Fruit fly (Drosophila melanogaster) whole organism, adult: Measurements from ENCODE around the gene T48.

ENCODE experiments used
- CG11617 ChIP-seq: fragments of 200-800 bp; sonication (Bioruptor generic); optimal IDR thresholded peaks from 2 replicates; lab custom pipeline; 2017; ENCODE audit warnings: mild to moderate bottlenecking, missing biosample characterization, missing genetic modification reagents, missing genetic modification characterization
- CG12768 ChIP-seq: fragments of 200-800 bp; sonication (Bioruptor generic); optimal IDR thresholded peaks from 2 replicates; lab custom pipeline; 2017; ENCODE audit warnings: missing biosample characterization, missing genetic modification characterization, mild to moderate bottlenecking, moderate library complexity, missing genetic modification reagents
- CG14711 ChIP-seq: fragments of 200-800 bp; sonication (Bioruptor generic); optimal IDR thresholded peaks from 2 replicates; lab custom pipeline; 2018; ENCODE audit warnings: missing biosample characterization, mild to moderate bottlenecking, missing genetic modification characterization, moderate library complexity
- CG1620 ChIP-seq: fragments of 200-800 bp; sonication (Bioruptor generic); optimal IDR thresholded peaks from 2 replicates; lab custom pipeline; 2016; ENCODE audit warnings: missing biosample characterization, missing genetic modification characterization
- CG33017 ChIP-seq: fragments of 200-800 bp; sonication (Bioruptor generic); optimal IDR thresholded peaks from 2 replicates; lab custom pipeline; 2018; ENCODE audit warnings: missing biosample characterization, mild to moderate bottlenecking, missing genetic modification characterization, moderate library complexity
- CG5204 ChIP-seq: fragments of 200-800 bp; sonication (Bioruptor generic); optimal IDR thresholded peaks from 2 replicates; lab custom pipeline; 2016; ENCODE audit warnings: missing biosample characterization, missing genetic modification characterization
- CG7045 ChIP-seq: fragments of 200-800 bp; sonication (Bioruptor generic); optimal IDR thresholded peaks from 2 replicates; lab custom pipeline; 2017; ENCODE audit warnings: missing biosample characterization, mild to moderate bottlenecking, missing genetic modification characterization
- CG7101 ChIP-seq: fragments of 200-800 bp; sonication (Bioruptor generic); optimal IDR thresholded peaks from 2 replicates; lab custom pipeline; 2018; ENCODE audit warnings: missing biosample characterization, mild to moderate bottlenecking, missing genetic modification characterization, moderate library complexity
- Clk ChIP-seq: fragments of 200-800 bp; sonication (Bioruptor generic); optimal IDR thresholded peaks from 2 replicates; lab custom pipeline; 2017; ENCODE audit warnings: missing biosample characterization, missing genetic modification characterization
- Crg-1 ChIP-seq: fragments of 200-800 bp; sonication (Bioruptor generic); optimal IDR thresholded peaks from 2 replicates; lab custom pipeline; 2016; ENCODE audit warnings: missing biosample characterization, missing genetic modification characterization
- Hr96 ChIP-seq: fragments of 200-800 bp; sonication (Bioruptor generic); optimal IDR thresholded peaks from 2 replicates; lab custom pipeline; 2016; ENCODE audit warnings: missing biosample characterization, missing genetic modification characterization
- Mnt ChIP-seq: fragments of 200-800 bp; sonication (Bioruptor generic); optimal IDR thresholded peaks from 2 replicates; lab custom pipeline; 2016; ENCODE audit warnings: missing biosample characterization, mild to moderate bottlenecking, missing genetic modification characterization
- bab1 ChIP-seq: fragments of 200-800 bp; sonication (Bioruptor generic); optimal IDR thresholded peaks from 3 replicates; lab custom pipeline; 2019; ENCODE audit warnings: missing biosample characterization, mild to moderate bottlenecking, missing genetic modification characterization, moderate library complexity
- cic ChIP-seq: fragments of 200-800 bp; sonication (Bioruptor generic); optimal IDR thresholded peaks from 2 replicates; lab custom pipeline; 2017; ENCODE audit warnings: missing biosample characterization, mild to moderate bottlenecking, missing genetic modification characterization, moderate library complexity
- cnc ChIP-seq, 2 experiments: fragments of >200 bp; optimal IDR thresholded peaks; 2 replicates each; lab custom pipeline; 2017
- kay ChIP-seq: fragments of 200-800 bp; sonication (Bioruptor generic); peaks from one replicate; lab custom pipeline; 2016; ENCODE audit warnings: missing biosample characterization, missing genetic modification characterization, borderline replicate concordance
- ovo ChIP-seq: fragments of 200-800 bp; sonication (Bioruptor generic); optimal IDR thresholded peaks from 2 replicates; lab custom pipeline; 2016; ENCODE audit warnings: missing biosample characterization, missing genetic modification characterization
- pad ChIP-seq: fragments of 200-800 bp; sonication (Bioruptor generic); optimal IDR thresholded peaks from 3 replicates; lab custom pipeline; 2017; ENCODE audit warnings: missing biosample characterization, missing genetic modification characterization, mild to moderate bottlenecking, moderate library complexity, missing genetic modification reagents
- tj ChIP-seq: fragments of 200-800 bp; sonication (Bioruptor generic); optimal IDR thresholded peaks from 3 replicates; lab custom pipeline; 2017; ENCODE audit warnings: missing biosample characterization, mild to moderate bottlenecking, missing genetic modification characterization, moderate library complexity
- toe ChIP-seq: fragments of 200-800 bp; sonication (Bioruptor generic); optimal IDR thresholded peaks from 2 replicates; lab custom pipeline; 2016; ENCODE audit warnings: missing biosample characterization, missing genetic modification characterization

Gene T48

DNA sequence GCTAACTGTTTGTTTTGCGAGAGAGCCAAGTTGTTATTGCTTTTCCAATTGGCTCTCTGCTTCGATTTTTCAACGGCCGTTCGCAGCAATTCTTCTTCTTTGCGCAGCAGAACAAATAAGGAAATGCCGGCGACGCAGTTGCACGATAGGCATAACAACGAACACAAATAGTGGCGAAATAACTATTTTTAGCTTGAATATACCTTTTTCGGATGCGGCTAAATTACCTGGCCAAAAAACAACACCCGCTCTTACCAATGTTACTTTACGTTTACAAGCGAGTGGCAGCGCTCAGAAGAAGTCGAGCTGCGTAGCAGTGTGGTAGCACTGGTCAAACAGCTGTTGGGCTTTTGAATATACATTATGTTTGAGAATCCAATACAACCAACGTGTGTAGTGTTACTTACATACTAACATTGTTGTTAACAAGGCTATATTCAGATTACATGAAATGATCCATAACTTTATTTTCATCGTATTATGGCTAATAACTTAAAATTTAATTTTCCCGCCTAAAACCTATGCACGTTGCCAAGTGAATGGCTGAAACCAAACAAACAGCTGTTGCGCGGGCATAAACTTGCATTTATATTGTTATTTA lies 18.6 kb upstream of the T48 start, which contains the start of the genes Lerp and IntS12:
Lerp (minus strand) TSS at position 283 of the 601 bp plus-strand sequence.
IntS12 (plus strand) TSS at position 529 of the 601 bp plus-strand sequence.
- TF ChIP-seq CG5204 (GFP tag; lab: Kevin White, UChicago): no peak
- no peak for TF ChIP-seq CG1620 (GFP tag; lab: Kevin White, UChicago)
- TF ChIP-seq CG12768: no peak
- no peak for TF ChIP-seq CG7045
- peak; percentile 28 for TF ChIP-seq bab1 (GFP tag; lab: Kevin White, UChicago)
- TF ChIP-seq CG33017 (tag; lab: Kevin White, UChicago): no peak
- TF ChIP-seq cnc (optimal IDR thresholded peaks at IDR 0.05; lab: Kevin White, UChicago): no peak
- TF ChIP-seq CG11617 (GFP tag; lab: Kevin White, UChicago): no peak
- no peak for TF ChIP-seq Mnt
- TF ChIP-seq Clk (GFP tag; lab: Kevin White, UChicago): no peak
- TF ChIP-seq tj: no peak
- peak; percentile 3 for TF ChIP-seq CG7101
- TF ChIP-seq ovo: no peak
- TF ChIP-seq cic (GFP tag; lab: Kevin White, UChicago): no peak
- no peak for TF ChIP-seq kay (GFP tag; lab: Kevin White, UChicago)
- no peak for TF ChIP-seq pad (GFP tag; lab: Kevin White, UChicago)
- no peak for TF ChIP-seq Crg-1 (GFP tag; lab: Kevin White, UChicago)
- TF ChIP-seq CG14711 (tag; lab: Kevin White, UChicago): peak; percentile 24

DNA sequence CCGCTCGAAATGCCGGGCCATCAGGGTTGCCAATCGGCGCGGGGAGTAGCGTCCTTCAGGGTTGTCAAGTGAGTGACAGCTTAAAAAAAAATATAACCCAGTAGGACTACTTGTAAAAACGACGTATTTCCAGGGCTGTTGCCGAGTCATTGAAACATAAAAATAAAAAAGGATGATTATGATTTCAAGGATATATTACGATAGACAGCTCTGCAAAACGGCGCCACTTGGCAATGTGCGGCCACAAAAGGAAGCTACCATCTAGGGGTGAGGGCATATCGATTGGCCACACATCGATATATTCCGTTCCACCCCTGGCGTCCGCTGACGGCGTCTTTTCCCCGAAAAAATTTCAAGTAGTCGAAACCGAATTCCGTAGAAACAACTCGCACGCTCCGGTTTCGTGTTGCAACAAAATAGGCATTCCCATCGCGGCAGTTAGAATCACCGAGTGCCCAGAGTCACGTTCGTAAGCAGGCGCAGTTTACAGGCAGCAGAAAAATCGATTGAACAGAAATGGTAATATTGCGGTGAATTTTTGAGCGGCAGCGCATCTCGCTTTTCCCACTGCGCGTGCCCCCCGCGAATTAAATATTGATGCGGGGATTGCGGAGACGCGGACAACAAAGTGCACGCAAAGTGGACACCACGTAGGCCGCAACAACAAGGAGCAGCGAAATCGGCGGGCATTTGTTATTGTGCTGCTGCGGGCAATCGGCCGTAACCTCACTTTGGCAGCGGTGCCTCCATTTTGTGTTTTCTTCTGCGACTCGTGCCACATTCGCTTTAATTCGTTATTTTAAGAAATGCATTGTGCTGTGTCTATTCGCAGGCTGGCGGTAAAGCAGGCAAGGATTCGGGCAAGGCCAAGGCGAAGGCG lies 14.7 kb upstream of the T48 start, which contains the start of the genes ball and His2Av:
ball (minus strand) TSS at position 231 of the 880 bp plus-strand sequence.
His2Av (plus strand) TSS at position 353 of the 880 bp plus-strand sequence.
- TF ChIP-seq CG7045 (peak; percentile 60), pad (GFP tag; lab: Kevin White, UChicago) (peak; percentile 66), CG7101 (peak; percentile 77), toe (GFP tag; lab: Kevin White, UChicago) (peak; percentile 91), CG1620 (GFP tag; lab: Kevin White, UChicago) (peak; percentile 82), CG12768 (peak; percentile 73), Mnt (peak; percentile 72), CG5204 (GFP tag; lab: Kevin White, UChicago) (no peak), Crg-1 (GFP tag; lab: Kevin White, UChicago) (peak; percentile 81), cnc (optimal IDR thresholded peaks at IDR 0.05; lab: Kevin White, UChicago) (no peak), tj (peak; percentile 78), CG14711 (tag; lab: Kevin White, UChicago) (peak; percentile 99), CG33017 (tag; lab: Kevin White, UChicago) (peak; percentile 27), kay (GFP tag; lab: Kevin White, UChicago) (no peak), Clk (GFP tag; lab: Kevin White, UChicago) (peak; percentile 81), cic (GFP tag; lab: Kevin White, UChicago) (peak; percentile 36), bab1 (GFP tag; lab: Kevin White, UChicago) (peak; percentile 80), ovo (peak; percentile 58), CG11617 (GFP tag; lab: Kevin White, UChicago) (peak; percentile 77), Hr96 (peak; percentile 89)

DNA sequence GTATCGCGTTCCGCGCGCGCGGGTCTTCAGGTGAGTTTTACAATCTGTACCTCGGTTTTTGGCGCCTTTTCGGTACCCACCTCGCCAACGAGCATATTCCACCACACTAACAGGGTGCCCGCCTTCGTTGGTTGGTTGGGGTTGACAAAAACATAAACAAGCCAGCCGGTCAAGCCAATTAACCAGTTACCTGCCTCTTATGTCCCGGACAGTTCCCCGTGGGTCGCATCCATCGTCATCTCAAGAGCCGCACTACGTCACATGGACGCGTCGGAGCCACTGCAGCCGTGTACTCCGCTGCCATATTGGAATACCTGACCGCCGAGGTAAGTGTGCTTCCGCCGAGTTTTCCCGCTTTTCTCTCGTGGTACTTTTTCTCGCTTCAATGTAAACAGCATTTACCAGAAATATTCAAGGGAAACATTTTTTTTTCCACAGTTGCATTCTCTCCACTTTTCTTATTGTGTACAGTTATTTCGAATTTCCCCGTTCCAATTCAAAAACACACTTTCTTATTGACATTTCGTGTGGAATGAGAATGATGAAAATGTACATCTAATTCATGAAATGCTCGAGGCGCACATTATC lies 14.0 kb upstream of the T48 start:
- TF ChIP-seq CG5204 (GFP tag; lab: Kevin White, UChicago): no peak
- TF ChIP-seq cic (GFP tag; lab: Kevin White, UChicago): no peak
- no peak for TF ChIP-seq toe (GFP tag; lab: Kevin White, UChicago)
- TF ChIP-seq pad (GFP tag; lab: Kevin White, UChicago): no peak
- no peak for TF ChIP-seq Crg-1 (GFP tag; lab: Kevin White, UChicago)
- no peak for TF ChIP-seq ovo
- TF ChIP-seq CG7045: no peak
- TF ChIP-seq tj: no peak
- no peak for TF ChIP-seq CG11617 (GFP tag; lab: Kevin White, UChicago)
- no peak for TF ChIP-seq CG7101
- no peak for TF ChIP-seq Hr96
- no peak for TF ChIP-seq CG12768
- no peak for TF ChIP-seq bab1 (GFP tag; lab: Kevin White, UChicago)
- TF ChIP-seq CG14711 (tag; lab: Kevin White, UChicago): no peak
- no peak for TF ChIP-seq Mnt
- TF ChIP-seq cnc (optimal IDR thresholded peaks at IDR 0.05; lab: Kevin White, UChicago): no peak

DNA sequence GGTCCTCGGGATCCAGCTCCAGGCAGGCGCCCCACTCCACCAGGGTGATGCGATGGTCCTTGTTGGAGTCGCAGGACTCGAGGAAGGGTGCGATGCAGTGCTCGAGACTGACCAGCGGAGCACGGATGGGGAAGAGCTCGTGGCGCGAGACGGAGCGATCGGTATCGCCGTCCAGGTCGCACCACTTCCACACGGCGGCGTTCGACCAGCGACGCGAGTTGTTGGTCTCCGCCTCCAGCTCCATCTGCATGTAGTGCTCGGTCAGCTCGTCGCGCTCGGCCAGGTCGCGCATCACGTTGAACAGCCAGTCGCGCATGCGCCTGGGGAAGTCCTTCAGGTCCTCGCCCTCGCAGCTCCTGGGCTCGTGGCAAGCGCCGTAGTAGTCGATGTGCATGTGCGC lies 12.1 kb upstream of the T48 start:
- no peak for TF ChIP-seq Crg-1 (GFP tag; lab: Kevin White, UChicago)
- TF ChIP-seq toe (GFP tag; lab: Kevin White, UChicago): no peak
- no peak for TF ChIP-seq CG33017 (tag; lab: Kevin White, UChicago)
- TF ChIP-seq CG14711 (tag; lab: Kevin White, UChicago): no peak
- no peak for TF ChIP-seq CG1620 (GFP tag; lab: Kevin White, UChicago)
- TF ChIP-seq CG12768: no peak
- TF ChIP-seq bab1 (GFP tag; lab: Kevin White, UChicago): no peak
- TF ChIP-seq Mnt: no peak

DNA sequence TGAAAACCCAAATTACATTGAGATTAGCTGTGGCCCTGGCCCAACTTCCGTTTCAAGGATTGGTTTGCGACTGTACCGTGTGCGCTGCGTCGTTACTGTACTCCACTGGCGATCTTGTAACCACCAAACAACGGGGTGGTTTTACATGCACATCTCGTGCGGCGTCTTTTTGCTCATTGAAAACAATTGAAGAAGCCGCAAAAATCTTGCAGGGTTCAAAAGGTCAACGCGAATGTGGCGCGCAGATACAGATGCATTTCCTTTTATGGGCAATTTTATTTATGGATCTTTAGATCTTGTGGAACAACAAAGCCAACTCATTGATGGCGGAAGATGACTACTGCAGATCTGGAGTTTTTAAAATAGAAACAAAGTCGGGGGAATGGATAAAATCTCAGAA lies 11.0 kb upstream of the T48 start:
- TF ChIP-seq bab1 (GFP tag; lab: Kevin White, UChicago) (no peak), CG14711 (tag; lab: Kevin White, UChicago) (no peak), Clk (GFP tag; lab: Kevin White, UChicago) (no peak), CG11617 (GFP tag; lab: Kevin White, UChicago) (no peak)
